Worm (Caenorhabditis elegans) whole organism, young adult: ENCODE measurements around the gene ZK84.4.

Experiments used
- C06A6.2 ChIP-seq: fragments of 200-800 bp; sonication (Bioruptor generic); conservative IDR thresholded peaks from 2 replicates; pipeline ENCODE4 v1.3.6; 2022; ENCODE audit warnings: missing genetic modification characterization, missing compliant biosample characterization
- C17E4.6 ChIP-seq: fragments of 200-800 bp; sonication (Bioruptor generic); IDR thresholded peaks from 2 replicates; pipeline ENCODE4 v1.3.6; 2022; ENCODE audit warnings: missing genetic modification reagents, missing genetic modification characterization, missing compliant biosample characterization
- F52B5.7 ChIP-seq: sonication (generic microtip); optimal IDR thresholded peaks from 2 replicates; lab custom pipeline; 2016; ENCODE audit warnings: mild to moderate bottlenecking, missing genetic modification characterization, missing compliant biosample characterization
- F55B11.4 ChIP-seq: sonication (generic microtip); optimal IDR thresholded peaks from 2 replicates; lab custom pipeline; 2016; ENCODE audit warnings: missing compliant biosample characterization, missing genetic modification characterization, borderline replicate concordance; ENCODE audit not compliant: insufficient read depth
- F57C9.4 ChIP-seq: sonication (generic microtip); optimal IDR thresholded peaks from 2 replicates; lab custom pipeline; 2017; ENCODE audit warnings: mild to moderate bottlenecking, missing genetic modification characterization, missing compliant biosample characterization
- K11D2.4 ChIP-seq: fragments of 200-800 bp; sonication (Bioruptor generic); IDR thresholded peaks from 2 replicates; pipeline ENCODE4 v1.3.6; 2022; ENCODE audit warnings: missing genetic modification reagents, missing genetic modification characterization, missing compliant biosample characterization
- T07F8.4 ChIP-seq: sonication (generic microtip); optimal IDR thresholded peaks from 2 replicates; lab custom pipeline; 2016; ENCODE audit warnings: mild to moderate bottlenecking, missing genetic modification characterization, moderate library complexity, missing compliant biosample characterization
- T26A5.8 ChIP-seq: sonication (generic microtip); optimal IDR thresholded peaks from 2 replicates; lab custom pipeline; 2016; ENCODE audit warnings: missing genetic modification characterization, missing compliant biosample characterization
- Y53F4B.3 ChIP-seq: fragments of 200-800 bp; sonication (Bioruptor generic); IDR thresholded peaks from 2 replicates; pipeline ENCODE4 v1.3.6; 2022; ENCODE audit warnings: missing genetic modification reagents, missing genetic modification characterization, missing compliant biosample characterization
- Y56A3A.18 ChIP-seq: fragments of 200-800 bp; sonication (Bioruptor generic); IDR thresholded peaks from 2 replicates; pipeline ENCODE4 v1.3.6; 2022; ENCODE audit warnings: missing genetic modification reagents, missing genetic modification characterization, missing compliant biosample characterization
- aptf-3 ChIP-seq: fragments of 200-800 bp; sonication (Bioruptor generic); IDR thresholded peaks from 2 replicates; pipeline ENCODE4 v1.3.6; 2022; ENCODE audit warnings: missing genetic modification characterization, missing compliant biosample characterization
- bed-1 ChIP-seq: fragments of 200-800 bp; sonication (Bioruptor generic); IDR thresholded peaks from 2 replicates; pipeline ENCODE4 v1.3.6; 2022; ENCODE audit warnings: missing genetic modification reagents, missing genetic modification characterization, missing compliant biosample characterization
- cebp-1 ChIP-seq, 2 experiments: fragments of 200-800 bp in 1 of 2; sonication (Bioruptor generic) in 1 of 2; sonication (generic microtip) in 1 of 2; IDR thresholded peaks in 1 of 2; optimal IDR thresholded peaks in 1 of 2; 2 replicates each; pipeline versions ENCODE4 v1.3.6 to Lab custom; 2017 to 2022; ENCODE audit warnings: missing compliant biosample characterization in 2 of 2, missing genetic modification characterization in 2 of 2, mild to moderate bottlenecking in 1 of 2, missing genetic modification reagents in 1 of 2, moderate library complexity in 1 of 2
- ceh-58 ChIP-seq: fragments of 200-800 bp; sonication (Bioruptor generic); IDR thresholded peaks from 2 replicates; pipeline ENCODE4 v1.3.6; 2022; ENCODE audit warnings: missing genetic modification characterization, missing compliant biosample characterization
- ceh-79 ChIP-seq: sonication (generic microtip); optimal IDR thresholded peaks from 2 replicates; lab custom pipeline; 2017; ENCODE audit warnings: mild to moderate bottlenecking, missing genetic modification characterization, missing compliant biosample characterization
- chd-7 ChIP-seq: sonication (generic microtip); optimal IDR thresholded peaks from 2 replicates; lab custom pipeline; 2016; ENCODE audit warnings: mild to moderate bottlenecking, missing genetic modification characterization, moderate library complexity, missing compliant biosample characterization
- egl-18 ChIP-seq: fragments of 200-800 bp; sonication (Bioruptor generic); IDR thresholded peaks from 2 replicates; pipeline ENCODE4 v1.3.6; 2022; ENCODE audit warnings: missing genetic modification reagents, missing genetic modification characterization, missing compliant biosample characterization
- egl-44 ChIP-seq: fragments of 200-800 bp; sonication (Bioruptor generic); IDR thresholded peaks from 2 replicates; pipeline ENCODE4 v1.3.6; 2022; ENCODE audit warnings: missing genetic modification reagents, missing genetic modification characterization, missing compliant biosample characterization
- egrh-3 ChIP-seq: fragments of 200-800 bp; sonication (Bioruptor generic); IDR thresholded peaks from 2 replicates; pipeline ENCODE4 v1.3.6; 2022; ENCODE audit warnings: missing genetic modification reagents, missing genetic modification characterization, missing compliant biosample characterization
- hlh-12 ChIP-seq: sonication (generic microtip); optimal IDR thresholded peaks from 2 replicates; lab custom pipeline; 2016; ENCODE audit warnings: missing genetic modification characterization, missing compliant biosample characterization
- hlh-26 ChIP-seq: fragments of 200-800 bp; sonication (Bioruptor generic); conservative IDR thresholded peaks from 2 replicates; pipeline ENCODE4 v1.3.6; 2022; ENCODE audit warnings: missing genetic modification reagents, missing genetic modification characterization, missing compliant biosample characterization
- hmg-1.2 ChIP-seq: fragments of 200-800 bp; sonication (Bioruptor generic); IDR thresholded peaks from 2 replicates; pipeline ENCODE4 v1.3.6; 2022; ENCODE audit warnings: missing genetic modification reagents, missing genetic modification characterization, missing compliant biosample characterization
- let-607 ChIP-seq, 2 experiments: fragments of 200-800 bp in 1 of 2; sonication (Bioruptor generic) in 1 of 2; sonication (generic microtip) in 1 of 2; optimal IDR thresholded peaks; 2 replicates each; lab custom pipeline; 2016 to 2018; ENCODE audit warnings: mild to moderate bottlenecking in 2 of 2, missing compliant biosample characterization in 2 of 2, missing genetic modification characterization in 2 of 2, moderate library complexity in 2 of 2, missing genotype in 1 of 2
- lin-26 ChIP-seq: fragments of 200-800 bp; sonication (Bioruptor generic); IDR thresholded peaks from 2 replicates; pipeline ENCODE4 v1.3.6; 2022; ENCODE audit warnings: missing genetic modification reagents, missing genetic modification characterization, missing compliant biosample characterization
- lin-35 ChIP-seq, 3 experiments: fragments of 150-350 bp in 2 of 3; sonication (generic microtip) in 1 of 3; optimal IDR thresholded peaks; 2 replicates each; lab custom pipeline; 2014 to 2018; ENCODE audit warnings: missing biosample characterization in 3 of 3, missing genetic modification characterization in 3 of 3, missing genetic modification reagents in 3 of 3
- mcd-1 ChIP-seq: fragments of 200-800 bp; sonication (Bioruptor generic); IDR thresholded peaks from 2 replicates; pipeline ENCODE4 v1.3.6; 2022; ENCODE audit warnings: missing genetic modification reagents, missing genetic modification characterization, missing compliant biosample characterization
- nfya-1 ChIP-seq: sonication (generic microtip); optimal IDR thresholded peaks from 2 replicates; lab custom pipeline; 2017; ENCODE audit warnings: antibody characterized with exemption, missing compliant biosample characterization, missing genetic modification characterization, borderline replicate concordance; ENCODE audit not compliant: insufficient read depth
- nfyb-1 ChIP-seq: fragments of 200-800 bp; sonication (Bioruptor generic); IDR thresholded peaks from 2 replicates; pipeline ENCODE4 v1.3.6; 2022; ENCODE audit warnings: missing genetic modification reagents, missing genetic modification characterization, missing compliant biosample characterization
- repo-1 ChIP-seq: sonication (generic microtip); optimal IDR thresholded peaks from 2 replicates; lab custom pipeline; 2017; ENCODE audit warnings: mild to moderate bottlenecking, missing genetic modification characterization, missing compliant biosample characterization
- tlf-1 ChIP-seq: fragments of 200-800 bp; sonication (Bioruptor generic); optimal IDR thresholded peaks from 2 replicates; lab custom pipeline; 2018; ENCODE audit warnings: mild to moderate bottlenecking, missing genetic modification characterization, missing compliant biosample characterization
- xnd-1 ChIP-seq: sonication (generic microtip); optimal IDR thresholded peaks from 2 replicates; lab custom pipeline; 2016; ENCODE audit warnings: missing genotype, missing genetic modification reagents, missing genetic modification characterization, missing compliant biosample characterization
- zfh-2 ChIP-seq: fragments of 200-800 bp; sonication (Bioruptor generic); conservative IDR thresholded peaks from 2 replicates; pipeline ENCODE4 v1.3.6; 2022; ENCODE audit warnings: missing genetic modification reagents, missing genetic modification characterization, missing compliant biosample characterization
- ztf-18 ChIP-seq: sonication (generic microtip); optimal IDR thresholded peaks from 2 replicates; lab custom pipeline; 2016; ENCODE audit warnings: missing genotype, mild to moderate bottlenecking, missing genetic modification characterization, missing compliant biosample characterization
- ztf-22 ChIP-seq: fragments of 200-800 bp; sonication (Bioruptor generic); optimal IDR thresholded peaks from 2 replicates; lab custom pipeline; 2018; ENCODE audit warnings: mild to moderate bottlenecking, missing genetic modification characterization, moderate library complexity, missing compliant biosample characterization
- ztf-6 ChIP-seq: fragments of 200-800 bp; sonication (Bioruptor generic); IDR thresholded peaks from 2 replicates; pipeline ENCODE4 v1.3.6; 2022; ENCODE audit warnings: missing genetic modification reagents, missing genetic modification characterization, missing compliant biosample characterization

The ZK84.4 gene

DNA sequence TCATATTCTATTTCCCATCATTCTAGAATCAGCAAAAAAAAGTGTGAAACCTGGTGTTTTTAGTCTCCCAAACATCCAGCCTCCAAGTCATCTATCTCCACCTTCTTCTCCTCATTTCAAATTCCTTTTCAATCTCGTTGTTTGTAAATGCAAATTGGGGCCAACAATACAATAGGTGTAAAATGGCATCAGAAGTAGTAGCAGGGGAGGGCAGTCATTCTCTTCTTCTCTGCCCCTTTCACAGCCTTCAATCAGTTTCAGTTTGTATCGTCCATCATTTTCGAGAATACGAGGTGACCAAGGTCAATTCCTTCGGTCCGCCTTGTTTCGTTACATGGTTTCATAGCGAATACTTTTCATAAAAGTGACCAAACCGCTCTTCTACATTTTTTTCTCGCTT lies 39.5 kb downstream of the ZK84.4 start, which contains the start of gene B0034.4:
TSS of gene B0034.4 (minus strand) at position 229 of the 400 bp plus-strand sequence.
- TF ChIP-seq xnd-1 (tag; lab: Kevin White, UChicago) (no peak), ceh-58 (GFP tag; lab: Robert Waterston, UW) (no peak), mcd-1 (GFP tag; lab: Robert Waterston, UW) (no peak), K11D2.4 (GFP tag; lab: Robert Waterston, UW) (no peak), let-607 (tag; optimal IDR thresholded peaks at IDR 0.05; lab: Kevin White, UChicago) (no peak), F52B5.7 (tag; lab: Kevin White, UChicago) (no peak), lin-35 (GFP tag; optimal IDR thresholded peaks at IDR 0.05; lab: Kevin White, UChicago) (no peak), egrh-3 (GFP tag; lab: Robert Waterston, UW) (no peak), chd-7 (no peak), F55B11.4 (tag; lab: Kevin White, UChicago) (no peak), F57C9.4 (tag; lab: Kevin White, UChicago) (no peak), T07F8.4 (tag; lab: Kevin White, UChicago) (no peak), egl-44 (no peak), tlf-1 (GFP tag; lab: Kevin White, UChicago) (no peak), aptf-3 (GFP tag; lab: Robert Waterston, UW) (no peak), hlh-26 (GFP tag; lab: Robert Waterston, UW) (no peak)

DNA sequence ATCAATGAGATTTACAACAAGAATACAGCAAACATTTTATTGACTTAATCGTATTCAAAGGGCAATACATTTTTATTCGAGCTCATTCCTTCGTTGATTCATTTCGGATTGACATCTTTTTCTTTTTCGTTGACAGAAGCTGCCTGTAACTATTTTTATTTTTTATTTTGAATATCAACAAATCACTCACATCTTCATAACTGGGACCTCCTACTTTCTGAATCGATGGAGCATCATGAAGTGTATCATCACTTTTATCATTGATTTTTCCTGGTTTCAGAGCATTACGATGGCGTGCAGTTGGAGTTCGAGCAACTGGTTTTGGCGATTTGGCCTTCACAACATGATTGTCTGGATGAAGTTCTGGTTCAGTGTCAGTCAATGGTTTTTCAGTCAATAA lies 40.8 kb downstream of the ZK84.4 start, which contains the start of gene B0034.1:
TSS of gene B0034.1 (plus strand) at position 301 of the 400 bp plus-strand sequence.
- no peak for TF ChIP-seq nfya-1 (tag; lab: Kevin White, UChicago)
- no peak for TF ChIP-seq bed-1 (GFP tag; lab: Robert Waterston, UW)
- no peak for TF ChIP-seq ceh-79 (tag; lab: Kevin White, UChicago)
- no peak for TF ChIP-seq C06A6.2
- no peak for TF ChIP-seq nfyb-1 (GFP tag; lab: Robert Waterston, UW)
- TF ChIP-seq T07F8.4 (tag; lab: Kevin White, UChicago), result no peak
- TF ChIP-seq lin-26 (GFP tag; lab: Robert Waterston, UW), result no peak
- no peak for TF ChIP-seq ztf-18 (tag; lab: Kevin White, UChicago)
- TF ChIP-seq repo-1, result no peak

DNA sequence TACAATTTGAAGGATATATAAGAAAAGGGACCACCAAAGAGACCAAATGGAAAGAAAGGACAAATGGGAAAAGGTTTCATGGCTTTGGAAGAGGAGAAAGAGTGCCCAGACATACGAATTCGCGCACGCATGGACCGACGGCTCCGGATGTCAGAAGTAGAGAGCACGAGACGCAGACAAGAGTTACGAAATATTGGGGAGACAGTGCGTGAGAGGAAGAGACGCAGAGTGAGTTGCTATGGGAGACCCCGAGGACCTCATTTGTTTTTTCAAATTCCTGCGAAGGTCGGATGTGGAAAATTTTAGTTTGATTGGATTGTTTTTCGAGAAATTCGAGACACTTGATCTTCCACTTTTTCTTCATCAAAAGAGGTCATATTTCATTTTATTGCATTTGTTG lies 42.1 kb downstream of the ZK84.4 start:
- TF ChIP-seq hlh-12 (tag; lab: Kevin White, UChicago) (no peak), hmg-1.2 (peak; percentile 80), cebp-1 (GFP tag; IDR thresholded peaks at IDR 0.05; lab: Robert Waterston, UW) (peak; percentile 73), cebp-1 (tag; optimal IDR thresholded peaks at IDR 0.05; lab: Kevin White, UChicago) (no peak), T26A5.8 (tag; lab: Kevin White, UChicago) (no peak), ztf-6 (GFP tag; lab: Robert Waterston, UW) (no peak)

DNA sequence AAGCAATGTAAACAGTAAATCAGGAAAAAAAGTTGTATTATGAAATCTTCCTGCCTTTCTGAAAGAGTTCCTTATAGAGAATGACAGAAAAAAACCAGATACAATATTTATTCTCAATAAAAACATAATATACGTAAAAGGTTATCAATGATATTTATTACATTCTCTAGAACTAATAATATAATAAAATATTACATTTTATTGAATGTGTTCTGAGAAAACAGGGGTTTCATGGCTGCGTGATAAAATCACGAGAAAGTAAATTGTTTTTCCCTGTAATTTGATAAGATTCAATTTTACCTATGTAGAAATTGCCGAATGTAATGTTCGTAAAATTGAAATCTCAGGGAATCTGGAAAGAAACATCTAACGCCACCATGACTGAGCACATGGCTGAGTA lies 43.8 kb downstream of the ZK84.4 start:
- TF ChIP-seq C17E4.6 (GFP tag; lab: Robert Waterston, UW) (no peak), ztf-22 (GFP tag; lab: Kevin White, UChicago) (no peak), egl-18 (GFP tag; lab: Robert Waterston, UW) (no peak), Y53F4B.3 (no peak), zfh-2 (no peak), Y56A3A.18 (GFP tag; lab: Robert Waterston, UW) (no peak)
